Worm (Caenorhabditis elegans): Measurements from ENCODE around the gene C50B6.7.
A peak's percentile ranks its signal among the peaks of the same experiment; 100 is the strongest.

Gene C50B6.7

DNA sequence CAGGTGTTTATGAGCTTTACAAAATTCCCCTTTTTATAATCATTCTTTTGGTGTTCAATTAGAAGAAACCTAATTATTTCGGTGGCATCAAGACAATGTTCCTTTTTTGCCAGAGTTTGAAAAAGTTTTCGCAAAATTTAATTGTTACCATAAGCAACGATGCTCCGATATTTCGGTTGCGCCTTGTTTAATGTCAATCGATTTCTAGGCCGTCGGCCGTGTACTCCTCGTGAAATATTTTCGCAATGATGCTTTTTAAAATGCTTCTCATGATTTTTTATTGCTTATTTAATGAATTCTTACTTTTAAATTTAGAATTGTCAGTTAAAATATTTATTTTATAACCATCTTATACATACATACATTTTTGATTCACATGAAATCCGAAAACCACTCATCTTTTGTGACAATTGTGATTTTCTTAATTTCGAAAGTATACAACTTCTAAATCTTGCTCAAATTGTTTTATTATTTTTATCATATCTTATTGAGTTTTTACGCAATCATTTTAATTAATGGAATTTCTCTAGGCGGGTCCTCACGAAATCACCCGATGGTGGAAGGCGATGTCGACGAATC, 11.6 kb downstream of the C50B6.7 start, which contains the start of gene C50B6.3 (continued):
- TF ChIP-seq snpc-4 (tag; optimal IDR thresholded peaks at IDR 0.05), result peak; percentile 66
- peak; percentile 63 for TF ChIP-seq elt-2 (tag; optimal IDR thresholded peaks at IDR 0.05)
- no peak for TF ChIP-seq sup-37 (GFP tag; optimal IDR thresholded peaks at IDR 0.05)
- peak; percentile 23 for TF ChIP-seq fkh-10 (GFP tag; optimal IDR thresholded peaks at IDR 0.05)
- TF ChIP-seq blmp-1 (tag; optimal IDR thresholded peaks at IDR 0.05), result peak; percentile 71
- peak; percentile 95 for TF ChIP-seq nhr-20 (tag; optimal IDR thresholded peaks at IDR 0.05)
- TF ChIP-seq unc-98 (GFP tag; IDR thresholded peaks at IDR 0.05), result peak; percentile 73
- TF ChIP-seq unc-130 (tag; optimal IDR thresholded peaks at IDR 0.05), result peak; percentile 84
- TF ChIP-seq ceh-8 (GFP tag; optimal IDR thresholded peaks at IDR 0.05), result peak; percentile 84
- TF ChIP-seq C16A3.4 (tag; optimal IDR thresholded peaks at IDR 0.05), result peak; percentile 83
- TF ChIP-seq mef-2 (tag; optimal IDR thresholded peaks at IDR 0.05), result no peak
- TF ChIP-seq rnt-1 (tag; optimal IDR thresholded peaks at IDR 0.05), result peak; percentile 99
- peak; percentile 42 for TF ChIP-seq jun-1 (tag; optimal IDR thresholded peaks at IDR 0.05)
- TF ChIP-seq fkh-8 (tag; optimal IDR thresholded peaks at IDR 0.05), result peak; percentile 78
- peak; percentile 92 for TF ChIP-seq swsn-7 (tag; optimal IDR thresholded peaks at IDR 0.05)
- peak; percentile 80 for TF ChIP-seq mab-9 (GFP tag; IDR thresholded peaks at IDR 0.05)
- peak; percentile 66 for TF ChIP-seq skn-1 (tag; optimal IDR thresholded peaks at IDR 0.05)
- no peak for TF ChIP-seq tlp-1 (tag; optimal IDR thresholded peaks at IDR 0.05)
- peak; percentile 43 for TF ChIP-seq aly-2 (tag; optimal IDR thresholded peaks at IDR 0.05)
- TF ChIP-seq lin-15B (tag; optimal IDR thresholded peaks at IDR 0.05), result peak; percentile 87
- no peak for TF ChIP-seq nhr-76 (tag; optimal IDR thresholded peaks at IDR 0.05)
- peak; percentile 71 to 86 (median 84) for TF ChIP-seq ceh-82 (tag; optimal IDR thresholded peaks at IDR 0.05)
- peak; percentile 80 for TF ChIP-seq hlh-4 (tag; optimal IDR thresholded peaks at IDR 0.05)
- TF ChIP-seq zag-1 (tag; optimal IDR thresholded peaks at IDR 0.05), result peak; percentile 47
- peak; percentile 92 for TF ChIP-seq mep-1 (tag; optimal IDR thresholded peaks at IDR 0.05)
- peak; percentile 86 for TF ChIP-seq C04F5.9 (tag; optimal IDR thresholded peaks at IDR 0.05)
- TF ChIP-seq dsc-1 (tag; optimal IDR thresholded peaks at IDR 0.05), result peak; percentile 96
- no peak for TF ChIP-seq aha-1 (tag; optimal IDR thresholded peaks at IDR 0.05)
- no peak for TF ChIP-seq ces-1 (GFP tag; optimal IDR thresholded peaks at IDR 0.05)
- peak; percentile 93 for TF ChIP-seq nhr-19 (GFP tag; conservative IDR thresholded peaks at IDR 0.05)
- TF ChIP-seq sox-4 (tag; optimal IDR thresholded peaks at IDR 0.05), result peak; percentile 94
- TF ChIP-seq ets-5 (GFP tag; IDR thresholded peaks at IDR 0.05), result no peak
- TF ChIP-seq nhr-237 (tag; optimal IDR thresholded peaks at IDR 0.05), result peak; percentile 45
- peak; percentile 68; the same call in 1 of the 2 replicates for TF ChIP-seq ceh-88 (GFP tag; IDR thresholded peaks at IDR 0.05)
- TF ChIP-seq dpl-1 (GFP tag; optimal IDR thresholded peaks at IDR 0.05), result peak; percentile 76 to 92 (median 85)
- peak; percentile 92 for TF ChIP-seq xbp-1 (tag; optimal IDR thresholded peaks at IDR 0.05)
- TF ChIP-seq lin-35 (GFP tag; optimal IDR thresholded peaks at IDR 0.05), result peak; percentile 85 to 86
- TF ChIP-seq lin-13 (GFP tag; optimal IDR thresholded peaks at IDR 0.05), result peak; percentile 79
- no peak for TF ChIP-seq pag-3 (tag; optimal IDR thresholded peaks at IDR 0.05; ENCODE audit: borderline replicate concordance, insufficient read depth)
- no peak for TF ChIP-seq nhr-84 (tag; optimal IDR thresholded peaks at IDR 0.05)
- peak; percentile 91 for TF ChIP-seq irx-1 (tag; optimal IDR thresholded peaks at IDR 0.05)
- TF ChIP-seq elt-3 (tag; optimal IDR thresholded peaks at IDR 0.05), result peak in 2 of 6 experiments; percentile 76 to 82
- no peak for TF ChIP-seq sptf-1 (tag; optimal IDR thresholded peaks at IDR 0.05)
- no peak for TF ChIP-seq unc-30 (tag; optimal IDR thresholded peaks at IDR 0.05)
- peak; percentile 85 for TF ChIP-seq unc-86 (tag; optimal IDR thresholded peaks at IDR 0.05)
- TF ChIP-seq efl-1 (optimal IDR thresholded peaks at IDR 0.05), result peak; percentile 85 to 88
- TF ChIP-seq efl-1 (GFP tag; optimal IDR thresholded peaks at IDR 0.05 in 1 of 2), result peak; percentile 81 to 98
- peak; percentile 90 for TF ChIP-seq lin-14 (GFP tag; optimal IDR thresholded peaks at IDR 0.05)
- TF ChIP-seq nhr-85 (tag), result peak; percentile 95
- TF ChIP-seq vab-15 (tag; optimal IDR thresholded peaks at IDR 0.05), result peak; percentile 84
